Fruit fly (Drosophila melanogaster): ENCODE measurements around the gene Burs.

DNA sequence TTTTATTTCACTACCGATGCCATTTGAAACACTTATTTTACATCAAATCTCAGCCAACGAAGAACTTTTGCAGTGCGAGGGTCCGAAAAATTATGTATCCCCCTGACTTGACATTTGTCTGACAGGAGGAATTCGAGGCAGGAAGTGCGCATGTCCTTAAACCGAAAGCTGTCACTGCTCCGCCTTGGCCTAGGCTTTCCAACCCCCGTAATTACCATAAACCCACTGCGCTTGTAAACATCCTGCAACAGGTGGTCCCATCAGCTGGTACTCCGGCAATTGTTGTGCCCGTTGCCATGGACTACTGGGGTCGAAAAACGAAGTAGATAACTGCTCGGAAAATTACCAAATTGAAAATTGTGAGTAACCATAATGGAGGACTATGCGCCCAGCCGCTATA lies 6.4 kb downstream of the Burs start, which contains the start of the genes GABA-B-R2 and CG6800:
- TF ChIP-seq CG8478 (optimal IDR thresholded peaks at IDR 0.05) (no peak), CTCF (optimal IDR thresholded peaks at IDR 0.05) (no peak)
